Worm (Caenorhabditis elegans): ENCODE results near the gene str-151.
A peak's percentile ranks its signal among the peaks of the same experiment; 100 is the strongest.

Gene str-151

ce11 chrV:16537908-16538446 lies 38.0 kb upstream of the str-151 start, which contains the start of gene Y32B12B.2 (continued):
- no peak for TF ChIP-seq Y67H2A.10 (GFP tag; conservative IDR thresholded peaks at IDR 0.05)
- TF ChIP-seq madf-3 (GFP tag; IDR thresholded peaks at IDR 0.05): 0 out of 2 replicates have a peak, but pooled peaks have one; percentile 17
- TF ChIP-seq snpc-3.4 (tag; optimal IDR thresholded peaks at IDR 0.05): no peak
- TF ChIP-seq F37B4.10 (GFP tag; IDR thresholded peaks at IDR 0.05): no peak
- TF ChIP-seq lin-35 (GFP tag; optimal IDR thresholded peaks at IDR 0.05): no peak
- no peak for TF ChIP-seq him-1 (tag; optimal IDR thresholded peaks at IDR 0.05)
- peak; percentile 81 for TF ChIP-seq hmg-1.2 (GFP tag; IDR thresholded peaks at IDR 0.05)
- no peak for TF ChIP-seq F39B2.1 (GFP tag; IDR thresholded peaks at IDR 0.05)
- no peak; the same call in none of the 2 replicates for TF ChIP-seq B0019.2 (GFP tag; conservative IDR thresholded peaks at IDR 0.05)
- TF ChIP-seq lsl-1 (GFP tag; optimal IDR thresholded peaks at IDR 0.05): peak; percentile 82
- TF ChIP-seq ceh-58 (GFP tag; IDR thresholded peaks at IDR 0.05): no peak
- TF ChIP-seq T07F8.4 (tag; optimal IDR thresholded peaks at IDR 0.05): no peak
- no peak for TF ChIP-seq F52B5.7 (tag; optimal IDR thresholded peaks at IDR 0.05)
- peak; percentile 8 for TF ChIP-seq ceh-27 (GFP tag; optimal IDR thresholded peaks at IDR 0.05)
- TF ChIP-seq ekl-4 (GFP tag; IDR thresholded peaks at IDR 0.05): no peak; the same call in 1 of the 2 replicates
- TF ChIP-seq zfh-2 (GFP tag; conservative IDR thresholded peaks at IDR 0.05): no peak
- no peak for TF ChIP-seq C06A6.2 (GFP tag; conservative IDR thresholded peaks at IDR 0.05)
- peak; percentile 61 for TF ChIP-seq hsf-1 (GFP tag; IDR thresholded peaks at IDR 0.05)
- no peak for TF ChIP-seq C17E4.6 (GFP tag; IDR thresholded peaks at IDR 0.05)
- no peak for TF ChIP-seq B0261.1 (tag; optimal IDR thresholded peaks at IDR 0.05)
- TF ChIP-seq ztf-3 (GFP tag; optimal IDR thresholded peaks at IDR 0.05): no peak
- no peak for TF ChIP-seq hlh-12 (tag; optimal IDR thresholded peaks at IDR 0.05)
- no peak for TF ChIP-seq atf-7 (tag; optimal IDR thresholded peaks at IDR 0.05)
- TF ChIP-seq egl-18 (GFP tag; IDR thresholded peaks at IDR 0.05): no peak
- no peak for TF ChIP-seq snpc-4 (GFP tag; optimal IDR thresholded peaks at IDR 0.05)
- peak in 2 of 4 experiments; percentile 52 to 73 for TF ChIP-seq snpc-4 (tag; optimal IDR thresholded peaks at IDR 0.05)
- no peak for TF ChIP-seq ccch-3 (GFP tag; optimal IDR thresholded peaks at IDR 0.05)
- TF ChIP-seq ztf-22 (GFP tag; optimal IDR thresholded peaks at IDR 0.05): no peak
- 0 out of 2 replicates have a peak, but pooled peaks have one; percentile 32 for TF ChIP-seq cebp-1 (GFP tag; IDR thresholded peaks at IDR 0.05)
- no peak for TF ChIP-seq cebp-1 (tag; optimal IDR thresholded peaks at IDR 0.05)
- no peak for TF ChIP-seq nfya-2 (GFP tag; IDR thresholded peaks at IDR 0.05)
- no peak for TF ChIP-seq nhr-120 (GFP tag; IDR thresholded peaks at IDR 0.05)
- TF ChIP-seq mxl-1 (tag; optimal IDR thresholded peaks at IDR 0.05): no peak
- no peak for TF ChIP-seq lin-40 (tag; optimal IDR thresholded peaks at IDR 0.05)
- TF ChIP-seq let-526 (GFP tag; IDR thresholded peaks at IDR 0.05): no peak
- TF ChIP-seq tlf-1 (GFP tag; optimal IDR thresholded peaks at IDR 0.05): peak; percentile 31
- no peak for TF ChIP-seq hmg-20 (GFP tag; IDR thresholded peaks at IDR 0.05)
- peak; percentile 53 for TF ChIP-seq ceh-91 (GFP tag; IDR thresholded peaks at IDR 0.05)
- TF ChIP-seq mel-28 (tag; optimal IDR thresholded peaks at IDR 0.05; ENCODE audit: borderline replicate concordance): no peak
- TF ChIP-seq rpc-1 (optimal IDR thresholded peaks at IDR 0.05): no peak
- TF ChIP-seq rpc-1 (tag; optimal IDR thresholded peaks at IDR 0.05): no peak
- 0 out of 2 replicates have a peak, but pooled peaks have one; percentile 15 for TF ChIP-seq rcor-1 (GFP tag; IDR thresholded peaks at IDR 0.05)
- no peak for TF ChIP-seq nhr-179 (tag; optimal IDR thresholded peaks at IDR 0.05)
- peak; percentile 26 for TF ChIP-seq unc-130 (GFP tag; optimal IDR thresholded peaks at IDR 0.05)
- TF ChIP-seq ztf-26 (tag; optimal IDR thresholded peaks at IDR 0.05): no peak
- peak; percentile 40 for TF ChIP-seq madf-8 (GFP tag; conservative IDR thresholded peaks at IDR 0.05)
- TF ChIP-seq ztf-25 (GFP tag; IDR thresholded peaks at IDR 0.05): no peak
- peak; percentile 64; the same call in 1 of the 2 replicates for TF ChIP-seq Y79H2A.3 (GFP tag; conservative IDR thresholded peaks at IDR 0.05)
- peak; percentile 67; the same call in 1 of the 2 replicates for TF ChIP-seq D2030.7 (GFP tag; IDR thresholded peaks at IDR 0.05)
- no peak for TF ChIP-seq F22D6.2 (tag; optimal IDR thresholded peaks at IDR 0.05)
